Worm (Caenorhabditis elegans) whole organism, young adult: ENCODE results near the gene M03C11.3.

Experiments used
- B0019.2 ChIP-seq: fragments of 200-800 bp; sonication (Bioruptor generic); conservative IDR thresholded peaks from 2 replicates; pipeline ENCODE4 v1.3.6; 2022; ENCODE audit warnings: missing genetic modification reagents, missing genetic modification characterization, missing compliant biosample characterization
- B0336.3 ChIP-seq: fragments of 200-800 bp; sonication (Bioruptor generic); IDR thresholded peaks from 2 replicates; pipeline ENCODE4 v1.3.6; 2022; ENCODE audit warnings: missing genetic modification characterization, missing compliant biosample characterization
- C17E4.6 ChIP-seq: fragments of 200-800 bp; sonication (Bioruptor generic); IDR thresholded peaks from 2 replicates; pipeline ENCODE4 v1.3.6; 2022; ENCODE audit warnings: missing genetic modification reagents, missing genetic modification characterization, missing compliant biosample characterization
- D2030.7 ChIP-seq: fragments of 200-800 bp; sonication (Bioruptor generic); IDR thresholded peaks from 2 replicates; pipeline ENCODE4 v1.3.6; 2022; ENCODE audit warnings: missing genetic modification reagents, missing genetic modification characterization, missing compliant biosample characterization
- F10E7.11 ChIP-seq: sonication (generic microtip); optimal IDR thresholded peaks from 2 replicates; lab custom pipeline; 2017; ENCODE audit warnings: mild to moderate bottlenecking, missing genetic modification characterization, moderate library complexity, missing compliant biosample characterization
- F22D6.2 ChIP-seq: sonication (generic microtip); optimal IDR thresholded peaks from 2 replicates; lab custom pipeline; 2016; ENCODE audit warnings: mild to moderate bottlenecking, missing genetic modification characterization, missing compliant biosample characterization
- F52B5.7 ChIP-seq: sonication (generic microtip); optimal IDR thresholded peaks from 2 replicates; lab custom pipeline; 2016; ENCODE audit warnings: mild to moderate bottlenecking, missing genetic modification characterization, missing compliant biosample characterization
- F57A8.1 ChIP-seq: fragments of 200-800 bp; sonication (Bioruptor generic); optimal IDR thresholded peaks from 2 replicates; lab custom pipeline; 2018; ENCODE audit warnings: mild to moderate bottlenecking, missing genetic modification characterization, moderate library complexity, missing compliant biosample characterization
- F57C9.4 ChIP-seq: sonication (generic microtip); optimal IDR thresholded peaks from 2 replicates; lab custom pipeline; 2017; ENCODE audit warnings: mild to moderate bottlenecking, missing genetic modification characterization, missing compliant biosample characterization
- K11D2.4 ChIP-seq: fragments of 200-800 bp; sonication (Bioruptor generic); IDR thresholded peaks from 2 replicates; pipeline ENCODE4 v1.3.6; 2022; ENCODE audit warnings: missing genetic modification reagents, missing genetic modification characterization, missing compliant biosample characterization
- T07F8.4 ChIP-seq: sonication (generic microtip); optimal IDR thresholded peaks from 2 replicates; lab custom pipeline; 2016; ENCODE audit warnings: mild to moderate bottlenecking, missing genetic modification characterization, moderate library complexity, missing compliant biosample characterization
- T26A5.8 ChIP-seq: sonication (generic microtip); optimal IDR thresholded peaks from 2 replicates; lab custom pipeline; 2016; ENCODE audit warnings: missing genetic modification characterization, missing compliant biosample characterization
- Y56A3A.18 ChIP-seq: fragments of 200-800 bp; sonication (Bioruptor generic); IDR thresholded peaks from 2 replicates; pipeline ENCODE4 v1.3.6; 2022; ENCODE audit warnings: missing genetic modification reagents, missing genetic modification characterization, missing compliant biosample characterization
- ZK185.1 ChIP-seq: sonication (generic microtip); optimal IDR thresholded peaks from 2 replicates; lab custom pipeline; 2016; ENCODE audit warnings: mild to moderate bottlenecking, missing genetic modification characterization, missing compliant biosample characterization; ENCODE audit not compliant: poor library complexity, severe bottlenecking
- bed-2 ChIP-seq: fragments of 200-800 bp; sonication (Bioruptor generic); IDR thresholded peaks from 2 replicates; pipeline ENCODE4 v1.3.6; 2022; ENCODE audit warnings: missing genetic modification reagents, missing genetic modification characterization, missing compliant biosample characterization
- ccch-3 ChIP-seq: fragments of 200-800 bp; sonication (Bioruptor generic); optimal IDR thresholded peaks from 2 replicates; lab custom pipeline; 2018; ENCODE audit warnings: mild to moderate bottlenecking, missing genetic modification characterization, missing compliant biosample characterization
- ceh-40 ChIP-seq: fragments of 200-800 bp; sonication (Bioruptor generic); IDR thresholded peaks from 2 replicates; pipeline ENCODE4 v1.3.6; 2022; ENCODE audit warnings: missing genetic modification characterization, missing compliant biosample characterization
- ceh-79 ChIP-seq: sonication (generic microtip); optimal IDR thresholded peaks from 2 replicates; lab custom pipeline; 2017; ENCODE audit warnings: mild to moderate bottlenecking, missing genetic modification characterization, missing compliant biosample characterization
- chd-7 ChIP-seq: sonication (generic microtip); optimal IDR thresholded peaks from 2 replicates; lab custom pipeline; 2016; ENCODE audit warnings: mild to moderate bottlenecking, missing genetic modification characterization, moderate library complexity, missing compliant biosample characterization
- dox-1 ChIP-seq: fragments of 200-800 bp; sonication (Bioruptor generic); IDR thresholded peaks from 2 replicates; pipeline ENCODE4 v1.3.6; 2022; ENCODE audit warnings: missing genetic modification reagents, missing genetic modification characterization, missing compliant biosample characterization
- dpl-1 ChIP-seq: fragments of 150-350 bp; optimal IDR thresholded peaks from 2 replicates; lab custom pipeline; 2014; ENCODE audit warnings: missing biosample characterization, missing genetic modification reagents, missing genetic modification characterization
- efl-1 ChIP-seq: fragments of 150-350 bp; optimal IDR thresholded peaks from 2 replicates; lab custom pipeline; 2014; ENCODE audit warnings: missing biosample characterization, missing genetic modification reagents, missing genetic modification characterization
- egrh-3 ChIP-seq: fragments of 200-800 bp; sonication (Bioruptor generic); IDR thresholded peaks from 2 replicates; pipeline ENCODE4 v1.3.6; 2022; ENCODE audit warnings: missing genetic modification reagents, missing genetic modification characterization, missing compliant biosample characterization
- fkh-3 ChIP-seq: sonication (generic microtip); optimal IDR thresholded peaks from 2 replicates; lab custom pipeline; 2016; ENCODE audit warnings: mild to moderate bottlenecking, missing genetic modification characterization, missing compliant biosample characterization
- hlh-26 ChIP-seq: fragments of 200-800 bp; sonication (Bioruptor generic); conservative IDR thresholded peaks from 2 replicates; pipeline ENCODE4 v1.3.6; 2022; ENCODE audit warnings: missing genetic modification reagents, missing genetic modification characterization, missing compliant biosample characterization
- hmg-1.2 ChIP-seq: fragments of 200-800 bp; sonication (Bioruptor generic); IDR thresholded peaks from 2 replicates; pipeline ENCODE4 v1.3.6; 2022; ENCODE audit warnings: missing genetic modification reagents, missing genetic modification characterization, missing compliant biosample characterization
- hmg-20 ChIP-seq: fragments of 200-800 bp; sonication (Bioruptor generic); IDR thresholded peaks from 2 replicates; pipeline ENCODE4 v1.3.6; 2022; ENCODE audit warnings: missing genetic modification reagents, missing genetic modification characterization, missing compliant biosample characterization
- lag-1 ChIP-seq: fragments of 200-800 bp; sonication (Bioruptor generic); IDR thresholded peaks from 2 replicates; pipeline ENCODE4 v1.3.6; 2022; ENCODE audit warnings: missing genetic modification reagents, missing genetic modification characterization, missing compliant biosample characterization
- let-607 ChIP-seq, 2 experiments: fragments of 200-800 bp in 1 of 2; sonication (Bioruptor generic) in 1 of 2; sonication (generic microtip) in 1 of 2; optimal IDR thresholded peaks; 2 replicates each; lab custom pipeline; 2016 to 2018; ENCODE audit warnings: mild to moderate bottlenecking in 2 of 2, missing compliant biosample characterization in 2 of 2, missing genetic modification characterization in 2 of 2, moderate library complexity in 2 of 2, missing genotype in 1 of 2
- lin-40 ChIP-seq: sonication (generic microtip); optimal IDR thresholded peaks from 2 replicates; lab custom pipeline; 2016; ENCODE audit warnings: missing genetic modification characterization, mild to moderate bottlenecking, missing compliant biosample characterization, missing genotype, missing genetic modification reagents
- mcd-1 ChIP-seq: fragments of 200-800 bp; sonication (Bioruptor generic); IDR thresholded peaks from 2 replicates; pipeline ENCODE4 v1.3.6; 2022; ENCODE audit warnings: missing genetic modification reagents, missing genetic modification characterization, missing compliant biosample characterization
- mxl-1 ChIP-seq: sonication (generic microtip); optimal IDR thresholded peaks from 2 replicates; lab custom pipeline; 2016; ENCODE audit warnings: missing genetic modification characterization, missing compliant biosample characterization
- nfyb-1 ChIP-seq: fragments of 200-800 bp; sonication (Bioruptor generic); IDR thresholded peaks from 2 replicates; pipeline ENCODE4 v1.3.6; 2022; ENCODE audit warnings: missing genetic modification reagents, missing genetic modification characterization, missing compliant biosample characterization
- nhr-120 ChIP-seq: fragments of 200-800 bp; sonication (Bioruptor generic); IDR thresholded peaks from 2 replicates; pipeline ENCODE4 v1.3.6; 2022; ENCODE audit warnings: missing genetic modification characterization, missing compliant biosample characterization
- nhr-179 ChIP-seq: sonication (generic microtip); optimal IDR thresholded peaks from 2 replicates; lab custom pipeline; 2016; ENCODE audit warnings: mild to moderate bottlenecking, missing genetic modification characterization, missing compliant biosample characterization
- pbrm-1 ChIP-seq: fragments of 200-800 bp; sonication (Bioruptor generic); IDR thresholded peaks from 2 replicates; pipeline ENCODE4 v1.3.6; 2022; ENCODE audit warnings: missing genetic modification reagents, missing genetic modification characterization, missing compliant biosample characterization
- rpc-1 ChIP-seq, 2 experiments: fragments of 150-350 bp in 1 of 2; sonication (generic microtip) in 1 of 2; optimal IDR thresholded peaks; 2 replicates each; lab custom pipeline; 2014 to 2018; ENCODE audit warnings: missing biosample characterization in 1 of 2, missing genetic modification characterization in 1 of 2, missing genetic modification reagents in 1 of 2, missing genotype in 1 of 2
- snpc-3.4 ChIP-seq: sonication (generic microtip); optimal IDR thresholded peaks from 2 replicates; lab custom pipeline; 2017; ENCODE audit warnings: missing genetic modification characterization, mild to moderate bottlenecking, missing compliant biosample characterization, antibody characterized with exemption, moderate library complexity, missing genotype, missing genetic modification reagents
- snpc-4 ChIP-seq, 5 experiments: fragments of 150-350 bp in 1 of 5; sonication (generic microtip) in 4 of 5; optimal IDR thresholded peaks; 2 replicates each; lab custom pipeline; 2014 to 2018; ENCODE audit warnings: missing genetic modification characterization in 5 of 5, missing biosample characterization in 3 of 5, antibody characterized with exemption in 2 of 5, mild to moderate bottlenecking in 2 of 5, missing compliant biosample characterization in 2 of 5, missing genotype in 2 of 5, moderate library complexity in 2 of 5, missing genetic modification reagents in 1 of 5
- somi-1 ChIP-seq: fragments of 200-800 bp; sonication (Bioruptor generic); optimal IDR thresholded peaks from 2 replicates; lab custom pipeline; 2018; ENCODE audit warnings: mild to moderate bottlenecking, missing genetic modification characterization, missing compliant biosample characterization
- tlf-1 ChIP-seq: fragments of 200-800 bp; sonication (Bioruptor generic); optimal IDR thresholded peaks from 2 replicates; lab custom pipeline; 2018; ENCODE audit warnings: mild to moderate bottlenecking, missing genetic modification characterization, missing compliant biosample characterization
- ztf-22 ChIP-seq: fragments of 200-800 bp; sonication (Bioruptor generic); optimal IDR thresholded peaks from 2 replicates; lab custom pipeline; 2018; ENCODE audit warnings: mild to moderate bottlenecking, missing genetic modification characterization, moderate library complexity, missing compliant biosample characterization
- ztf-3 ChIP-seq: fragments of 200-800 bp; sonication (Bioruptor generic); optimal IDR thresholded peaks from 2 replicates; lab custom pipeline; 2018; ENCODE audit warnings: mild to moderate bottlenecking, missing genetic modification characterization, missing compliant biosample characterization
- ztf-6 ChIP-seq: fragments of 200-800 bp; sonication (Bioruptor generic); IDR thresholded peaks from 2 replicates; pipeline ENCODE4 v1.3.6; 2022; ENCODE audit warnings: missing genetic modification reagents, missing genetic modification characterization, missing compliant biosample characterization

The M03C11.3 gene

DNA sequence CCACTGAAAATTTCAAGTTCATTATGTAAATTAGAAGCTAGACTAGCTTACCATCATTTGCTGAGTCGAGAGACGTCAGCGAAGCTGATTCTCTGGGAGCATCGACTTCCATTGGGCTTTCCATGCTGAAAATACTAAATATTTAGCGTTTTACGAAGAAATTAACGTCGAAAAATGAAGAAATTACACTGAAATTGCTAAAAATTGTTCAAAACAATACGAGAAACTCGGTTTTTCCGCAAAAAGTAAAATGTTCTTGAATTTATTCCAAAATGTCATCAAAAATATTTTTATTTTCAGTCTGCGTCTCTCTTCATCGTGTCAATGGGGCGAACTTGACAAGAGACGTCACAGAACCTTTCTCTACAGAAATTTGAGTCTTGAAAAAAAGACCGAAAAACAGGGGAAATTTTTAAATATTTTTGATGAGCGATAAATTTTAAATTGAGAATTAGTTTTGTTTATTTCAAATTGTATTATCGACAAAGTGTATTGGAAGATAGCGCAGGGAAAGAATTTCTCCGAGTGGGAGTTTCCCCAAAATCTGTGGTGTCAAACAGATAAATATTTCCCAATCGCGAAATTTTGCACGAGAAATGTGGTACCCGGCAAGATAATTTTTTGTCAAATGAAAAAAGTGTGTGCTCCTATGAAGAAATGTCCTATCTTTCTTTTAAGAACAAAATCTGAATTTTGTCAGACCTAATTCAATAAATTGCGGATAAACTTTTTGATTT lies 55.7 kb downstream of the M03C11.3 start, which contains the start of gene ecps-1 (continued):
- TF ChIP-seq Y56A3A.18 (no peak), mcd-1 (peak; percentile 98), snpc-3.4 (tag; lab: Kevin White, UChicago) (peak; percentile 91), bed-2 (GFP tag; lab: Robert Waterston, UW) (peak; percentile 62; the same call in 1 of the 2 replicates), ztf-6 (GFP tag; lab: Robert Waterston, UW) (no peak), ceh-79 (no peak), hmg-20 (GFP tag; lab: Robert Waterston, UW) (no peak), fkh-3 (no peak), ccch-3 (peak; percentile 91), nfyb-1 (0 out of 2 replicates have a peak, but pooled peaks have one; percentile 54), nhr-120 (GFP tag; lab: Robert Waterston, UW) (no peak), ZK185.1 (peak; percentile 90), F57A8.1 (GFP tag; lab: Kevin White, UChicago) (no peak), F57C9.4 (tag; lab: Kevin White, UChicago) (no peak), chd-7 (tag; lab: Kevin White, UChicago) (no peak), nhr-179 (tag; lab: Kevin White, UChicago) (no peak), C17E4.6 (peak; percentile 70), snpc-4 (GFP tag; optimal IDR thresholded peaks at IDR 0.05; lab: Kevin White, UChicago) (peak; percentile 76), snpc-4 (tag; optimal IDR thresholded peaks at IDR 0.05; lab: Kevin White, UChicago) (peak; percentile 44 to 76 (median 54)), pbrm-1 (GFP tag; lab: Robert Waterston, UW) (peak; percentile 94), B0336.3 (GFP tag; lab: Robert Waterston, UW) (no peak), rpc-1 (optimal IDR thresholded peaks at IDR 0.05; lab: Kevin White, UChicago) (no peak), rpc-1 (tag; optimal IDR thresholded peaks at IDR 0.05; lab: Kevin White, UChicago) (no peak), F22D6.2 (tag; lab: Kevin White, UChicago) (no peak), F10E7.11 (tag; lab: Kevin White, UChicago) (no peak), K11D2.4 (GFP tag; lab: Robert Waterston, UW) (peak; percentile 68; the same call in 1 of the 2 replicates), somi-1 (GFP tag; lab: Kevin White, UChicago) (peak; percentile 48), dox-1 (peak; percentile 93), dpl-1 (GFP tag; lab: Kevin White, UChicago) (no peak), T07F8.4 (tag; lab: Kevin White, UChicago) (peak; percentile 60), mxl-1 (tag; lab: Kevin White, UChicago) (no peak), egrh-3 (GFP tag; lab: Robert Waterston, UW) (peak; percentile 44; the same call in 1 of the 2 replicates), D2030.7 (GFP tag; lab: Robert Waterston, UW) (peak; percentile 96), let-607 (tag; optimal IDR thresholded peaks at IDR 0.05; lab: Kevin White, UChicago) (peak; percentile 14 to 19), ztf-3 (no peak), B0019.2 (GFP tag; lab: Robert Waterston, UW) (peak; percentile 80), hlh-26 (GFP tag; lab: Robert Waterston, UW) (no peak), F52B5.7 (tag; lab: Kevin White, UChicago) (no peak), ceh-40 (GFP tag; lab: Robert Waterston, UW) (no peak), ztf-22 (GFP tag; lab: Kevin White, UChicago) (peak; percentile 12), efl-1 (GFP tag; lab: Kevin White, UChicago) (peak; percentile 64), lag-1 (GFP tag; lab: Robert Waterston, UW) (no peak), lin-40 (tag; lab: Kevin White, UChicago) (peak; percentile 65), tlf-1 (GFP tag; lab: Kevin White, UChicago) (peak; percentile 75), T26A5.8 (tag; lab: Kevin White, UChicago) (no peak), hmg-1.2 (GFP tag; lab: Robert Waterston, UW) (peak; percentile 82)
